Worm (Caenorhabditis elegans) whole organism, late embryonic: Measurements from ENCODE around the gene Y47D3A.31.
"Not testable (repeated sequence)": the region's sequence is repeated elsewhere in the genome, so short reads cannot be mapped to it uniquely, and the experiment has no call there.

Experiments
- C08G9.2 ChIP-seq: sonication (generic microtip); optimal IDR thresholded peaks from 2 replicates; lab custom pipeline; 2016; ENCODE audit warnings: mild to moderate bottlenecking, missing genetic modification characterization, moderate library complexity, missing compliant biosample characterization
- C38D4.7 ChIP-seq: fragments of 200-800 bp; sonication (Bioruptor generic); optimal IDR thresholded peaks from 2 replicates; lab custom pipeline; 2018; ENCODE audit warnings: mild to moderate bottlenecking, missing genetic modification characterization, moderate library complexity, missing compliant biosample characterization
- F13H6.1 ChIP-seq: sonication (generic microtip); optimal IDR thresholded peaks from 2 replicates; lab custom pipeline; 2016; ENCODE audit warnings: missing genetic modification characterization, missing compliant biosample characterization
- K09A11.1 ChIP-seq: sonication (generic microtip); optimal IDR thresholded peaks from 2 replicates; lab custom pipeline; 2017; ENCODE audit warnings: antibody characterized with exemption, mild to moderate bottlenecking, missing genetic modification characterization, missing compliant biosample characterization; ENCODE audit not compliant: insufficient read depth
- T23F11.4 ChIP-seq: fragments of 200-800 bp; sonication (Bioruptor generic); optimal IDR thresholded peaks from 2 replicates; lab custom pipeline; 2018; ENCODE audit warnings: mild to moderate bottlenecking, missing genetic modification characterization, missing compliant biosample characterization
- ceh-14 ChIP-seq: sonication (generic microtip); optimal IDR thresholded peaks from 2 replicates; lab custom pipeline; 2016; ENCODE audit warnings: missing genotype, missing genetic modification characterization, missing compliant biosample characterization
- ceh-18 ChIP-seq: sonication (generic microtip); optimal IDR thresholded peaks from 2 replicates; lab custom pipeline; 2016; ENCODE audit warnings: missing genetic modification characterization, missing compliant biosample characterization
- ceh-22 ChIP-seq: sonication (generic microtip); optimal IDR thresholded peaks from 2 replicates; lab custom pipeline; 2017; ENCODE audit warnings: missing biosample characterization, missing genetic modification characterization
- ceh-24 ChIP-seq: sonication (generic microtip); optimal IDR thresholded peaks from 2 replicates; lab custom pipeline; 2016; ENCODE audit warnings: mild to moderate bottlenecking, missing genetic modification characterization, missing compliant biosample characterization
- ceh-31 ChIP-seq: sonication (generic microtip); optimal IDR thresholded peaks from 2 replicates; lab custom pipeline; 2016; ENCODE audit warnings: missing genetic modification characterization, missing compliant biosample characterization
- ceh-45 ChIP-seq: fragments of 200-800 bp; sonication (Bioruptor generic); IDR thresholded peaks from 2 replicates; pipeline ENCODE4 v1.3.6; 2022; ENCODE audit warnings: missing genetic modification reagents, missing genetic modification characterization, missing compliant biosample characterization
- ceh-6 ChIP-seq: fragments of 200-800 bp; sonication (Bioruptor generic); optimal IDR thresholded peaks from 2 replicates; lab custom pipeline; 2018; ENCODE audit warnings: mild to moderate bottlenecking, missing genetic modification characterization, missing compliant biosample characterization
- ceh-9 ChIP-seq: sonication (generic microtip); optimal IDR thresholded peaks from 2 replicates; lab custom pipeline; 2016; ENCODE audit warnings: mild to moderate bottlenecking, missing genetic modification characterization, inconsistent platforms, missing compliant biosample characterization
- elt-2 ChIP-seq: sonication (generic microtip); optimal IDR thresholded peaks from 2 replicates; lab custom pipeline; 2016; ENCODE audit warnings: missing genetic modification reagents, missing genetic modification characterization, missing compliant biosample characterization
- fax-1 ChIP-seq: sonication (generic microtip); optimal IDR thresholded peaks from 2 replicates; lab custom pipeline; 2016; ENCODE audit warnings: missing genotype, missing genetic modification characterization, missing compliant biosample characterization
- fkh-10 ChIP-seq: fragments of 150-350 bp; optimal IDR thresholded peaks from 2 replicates; lab custom pipeline; 2014; ENCODE audit warnings: missing biosample characterization, missing genetic modification reagents, missing genetic modification characterization
- fkh-6 ChIP-seq: sonication (generic microtip); optimal IDR thresholded peaks from 2 replicates; lab custom pipeline; 2016; ENCODE audit warnings: missing genetic modification characterization, missing compliant biosample characterization
- gmeb-2 ChIP-seq: sonication (generic microtip); optimal IDR thresholded peaks from 2 replicates; lab custom pipeline; 2016; ENCODE audit warnings: missing genetic modification characterization, inconsistent platforms, missing compliant biosample characterization
- hlh-13 ChIP-seq: fragments of 200-800 bp; sonication (Bioruptor generic); optimal IDR thresholded peaks from 2 replicates; lab custom pipeline; 2018; ENCODE audit warnings: mild to moderate bottlenecking, missing genetic modification characterization, missing compliant biosample characterization
- hlh-15 ChIP-seq: sonication (generic microtip); optimal IDR thresholded peaks from 2 replicates; lab custom pipeline; 2016; ENCODE audit warnings: missing genetic modification characterization, missing compliant biosample characterization
- lim-6 ChIP-seq: sonication (generic microtip); optimal IDR thresholded peaks from 2 replicates; lab custom pipeline; 2016; ENCODE audit warnings: missing genetic modification characterization, missing compliant biosample characterization
- lin-11 ChIP-seq: fragments of 200-800 bp; sonication (Bioruptor generic); optimal IDR thresholded peaks from 2 replicates; lab custom pipeline; 2018; ENCODE audit warnings: mild to moderate bottlenecking, missing genetic modification characterization, missing compliant biosample characterization
- mec-3 ChIP-seq: sonication (generic microtip); optimal IDR thresholded peaks from 2 replicates; lab custom pipeline; 2016; ENCODE audit warnings: borderline replicate concordance, missing genetic modification characterization, missing compliant biosample characterization
- nfya-1 ChIP-seq: sonication (generic microtip); optimal IDR thresholded peaks from 2 replicates; lab custom pipeline; 2017; ENCODE audit warnings: missing genetic modification characterization, mild to moderate bottlenecking, missing compliant biosample characterization, antibody characterized with exemption, moderate library complexity
- nhr-11 ChIP-seq: fragments of 150-350 bp; optimal IDR thresholded peaks from 2 replicates; lab custom pipeline; 2014; ENCODE audit warnings: missing biosample characterization, missing genetic modification characterization
- nhr-232 ChIP-seq: sonication (generic microtip); optimal IDR thresholded peaks from 2 replicates; lab custom pipeline; 2016; ENCODE audit warnings: missing genetic modification characterization, missing compliant biosample characterization
- odd-2 ChIP-seq: sonication (generic microtip); optimal IDR thresholded peaks from 2 replicates; lab custom pipeline; 2017; ENCODE audit warnings: antibody characterized with exemption, mild to moderate bottlenecking, missing genetic modification characterization, missing compliant biosample characterization
- pag-3 ChIP-seq: sonication (generic microtip); optimal IDR thresholded peaks from 2 replicates; lab custom pipeline; 2016; ENCODE audit warnings: missing compliant biosample characterization, missing genetic modification characterization, borderline replicate concordance
- pat-9 ChIP-seq: fragments of 200-800 bp; sonication (Bioruptor generic); optimal IDR thresholded peaks from 2 replicates; lab custom pipeline; 2018; ENCODE audit warnings: mild to moderate bottlenecking, missing genetic modification characterization, moderate library complexity, missing compliant biosample characterization
- pha-2 ChIP-seq: sonication (generic microtip); optimal IDR thresholded peaks from 2 replicates; lab custom pipeline; 2017; ENCODE audit warnings: mild to moderate bottlenecking, missing genetic modification characterization, missing compliant biosample characterization
- pqm-1 ChIP-seq: sonication (generic microtip); optimal IDR thresholded peaks from 2 replicates; lab custom pipeline; 2016; ENCODE audit warnings: missing genetic modification characterization, missing compliant biosample characterization
- pros-1 ChIP-seq: fragments of 150-350 bp; optimal IDR thresholded peaks from 2 replicates; lab custom pipeline; 2014; ENCODE audit warnings: missing biosample characterization, missing genetic modification reagents, missing genetic modification characterization
- rnt-1 ChIP-seq: sonication (generic microtip); optimal IDR thresholded peaks from 2 replicates; lab custom pipeline; 2016; ENCODE audit warnings: missing genetic modification characterization, missing compliant biosample characterization
- sox-4 ChIP-seq: sonication (generic microtip); optimal IDR thresholded peaks from 2 replicates; lab custom pipeline; 2017; ENCODE audit warnings: mild to moderate bottlenecking, missing genetic modification characterization, inconsistent platforms, missing compliant biosample characterization
- syd-9 ChIP-seq: sonication (generic microtip); optimal IDR thresholded peaks from 2 replicates; lab custom pipeline; 2016; ENCODE audit warnings: mild to moderate bottlenecking, missing genetic modification characterization, moderate library complexity, missing compliant biosample characterization
- unc-55 ChIP-seq: sonication (generic microtip); optimal IDR thresholded peaks from 2 replicates; lab custom pipeline; 2017; ENCODE audit warnings: missing biosample characterization, missing genetic modification reagents, missing genetic modification characterization
- ztf-16 ChIP-seq: sonication (generic microtip); optimal IDR thresholded peaks from 2 replicates; lab custom pipeline; 2017; ENCODE audit warnings: missing genetic modification characterization, missing compliant biosample characterization

The Y47D3A.31 gene

ce11 chrIII:11141791-11142490, 15.1 kb downstream of the Y47D3A.31 start, which contains the start of the genes Y47D3A.1 and pola-1 (continued):
- TF ChIP-seq pqm-1 (tag; lab: Kevin White, UChicago) (no peak), nhr-232 (tag; lab: Kevin White, UChicago) (no peak), C08G9.2 (peak; percentile 82), K09A11.1 (tag; lab: Kevin White, UChicago) (no peak), odd-2 (tag; lab: Kevin White, UChicago) (no peak), pag-3 (no peak), ceh-14 (tag; lab: Kevin White, UChicago) (peak; percentile 67), unc-55 (GFP tag; lab: Kevin White, UChicago) (no peak), fkh-10 (GFP tag; lab: Kevin White, UChicago) (no peak), ceh-22 (tag; lab: Kevin White, UChicago) (no peak), pha-2 (tag; lab: Kevin White, UChicago) (peak; percentile 13), nfya-1 (tag; lab: Kevin White, UChicago) (peak; percentile 57), ceh-24 (tag; lab: Kevin White, UChicago) (no peak), elt-2 (peak; percentile 74), syd-9 (tag; lab: Kevin White, UChicago) (no peak), lin-11 (tag; lab: Kevin White, UChicago) (no peak), sox-4 (tag; lab: Kevin White, UChicago) (no peak), hlh-13 (GFP tag; lab: Kevin White, UChicago) (peak; percentile 27), ceh-6 (GFP tag; lab: Kevin White, UChicago) (no peak), rnt-1 (tag; lab: Kevin White, UChicago) (peak; percentile 88), T23F11.4 (GFP tag; lab: Kevin White, UChicago) (no peak), mec-3 (no peak), fkh-6 (no peak), fax-1 (tag; lab: Kevin White, UChicago) (peak; percentile 80), ceh-31 (tag; lab: Kevin White, UChicago) (peak; percentile 95), ceh-45 (GFP tag; lab: Robert Waterston, UW) (no peak), ceh-9 (tag; lab: Kevin White, UChicago) (no peak), ztf-16 (tag; lab: Kevin White, UChicago) (peak; percentile 59), gmeb-2 (tag; lab: Kevin White, UChicago) (peak; percentile 3), hlh-15 (tag; lab: Kevin White, UChicago) (peak; percentile 6), lim-6 (tag; lab: Kevin White, UChicago) (peak; percentile 67), pat-9 (no peak), C38D4.7 (peak; percentile 15), pros-1 (tag; lab: Kevin White, UChicago) (peak; percentile 38)

- TF ChIP-seq nfya-1 (tag; lab: Kevin White, UChicago) (peak; percentile 16), pqm-1 (tag; lab: Kevin White, UChicago) (no peak)
Observed at ce11 chrIII:11138922-11139321, 18.1 kb downstream of the Y47D3A.31 start, which contains the start of gene fbxa-128. fbxa-128 (minus strand) TSS chrIII:11139113.

- not testable (repeated sequence) for TF ChIP-seq nhr-11 (tag; lab: Kevin White, UChicago); F13H6.1; ceh-18 (tag; lab: Kevin White, UChicago)
- TF ChIP-seq, all 69 proteins: peak for 0; not testable (repeated sequence) for 69
Observed at ce11 chrIII:11131475-11131874, 25.5 kb downstream of the Y47D3A.31 start, which contains the start of gene pha-1. pha-1 (plus strand) TSS chrIII:11131775.
